Worm (Caenorhabditis elegans): ENCODE results near the gene T01G5.7.
"Not testable (repeated sequence)": the region's sequence is repeated elsewhere in the genome, so short reads cannot be mapped to it uniquely, and the experiment has no call there.

The T01G5.7 gene

ce11 chrV:15092666-15093065 lies 19.1 kb upstream of the T01G5.7 start, which contains the start of gene txt-12:
TSS of gene txt-12 (plus strand) at chrV:15092966.
- no peak for TF ChIP-seq klf-2 (GFP tag; conservative IDR thresholded peaks at IDR 0.05)
- no peak for TF ChIP-seq med-1 (GFP tag; optimal IDR thresholded peaks at IDR 0.05; ENCODE audit: insufficient read depth)
- no peak for TF ChIP-seq ztf-23 (GFP tag; IDR thresholded peaks at IDR 0.05)
- no peak for TF ChIP-seq ztf-29 (GFP tag; IDR thresholded peaks at IDR 0.05)

ce11 chrV:15094749-15095148 lies 17.0 kb upstream of the T01G5.7 start, which contains the start of gene srx-78:
TSS of gene srx-78 (plus strand) at chrV:15095049.
- TF ChIP-seq cog-1 (tag; optimal IDR thresholded peaks at IDR 0.05) (no peak), tab-1 (GFP tag; IDR thresholded peaks at IDR 0.05) (no peak), ztf-29 (GFP tag; IDR thresholded peaks at IDR 0.05) (no peak), med-1 (GFP tag; optimal IDR thresholded peaks at IDR 0.05; ENCODE audit: insufficient read depth) (no peak), ref-1 (GFP tag; conservative IDR thresholded peaks at IDR 0.05) (no peak), T22C8.4 (GFP tag; IDR thresholded peaks at IDR 0.05) (no peak), ztf-23 (GFP tag; IDR thresholded peaks at IDR 0.05) (no peak), klf-2 (GFP tag; conservative IDR thresholded peaks at IDR 0.05) (no peak)

ce11 chrV:15099447-15099846 lies 12.3 kb upstream of the T01G5.7 start, which contains the start of gene C01G10.1:
TSS of gene C01G10.1 (plus strand) at chrV:15099747.
- TF ChIP-seq tab-1 (GFP tag; IDR thresholded peaks at IDR 0.05) (no peak), ztf-29 (GFP tag; IDR thresholded peaks at IDR 0.05) (no peak), klf-2 (GFP tag; conservative IDR thresholded peaks at IDR 0.05) (no peak), cog-1 (tag; optimal IDR thresholded peaks at IDR 0.05) (no peak)

ce11 chrV:15105893-15106598 lies 5.7 kb upstream of the T01G5.7 start, which contains the start of gene C01G10.14:
TSS of gene C01G10.14 (minus strand) at chrV:15105943.
- TF ChIP-seq ztf-23 (GFP tag; IDR thresholded peaks at IDR 0.05); ref-1 (GFP tag; conservative IDR thresholded peaks at IDR 0.05); tab-1 (GFP tag; IDR thresholded peaks at IDR 0.05): not testable (repeated sequence)

- TF ChIP-seq cog-1 (tag; optimal IDR thresholded peaks at IDR 0.05) = no peak
- TF ChIP-seq T22C8.4 (GFP tag; IDR thresholded peaks at IDR 0.05) = no peak
- no peak for TF ChIP-seq ztf-29 (GFP tag; IDR thresholded peaks at IDR 0.05)
- TF ChIP-seq klf-2 (GFP tag; conservative IDR thresholded peaks at IDR 0.05) = no peak
- no peak for TF ChIP-seq ztf-23 (GFP tag; IDR thresholded peaks at IDR 0.05)
- no peak for TF ChIP-seq ref-1 (GFP tag; conservative IDR thresholded peaks at IDR 0.05)
- TF ChIP-seq flt-1 (GFP tag; IDR thresholded peaks at IDR 0.05) = no peak
- TF ChIP-seq med-1 (GFP tag; optimal IDR thresholded peaks at IDR 0.05; ENCODE audit: insufficient read depth) = no peak
- no peak for TF ChIP-seq tab-1 (GFP tag; IDR thresholded peaks at IDR 0.05)
Measured at ce11 chrV:15109260-15109659, 2.5 kb upstream of the T01G5.7 start, which contains the start of gene Y75B12A.2. TSS of gene Y75B12A.2 (plus strand) at chrV:15109560.

ce11 chrV:15113992-15114391 lies 2.2 kb downstream of the T01G5.7 start, which contains the start of gene T01G5.6:
TSS of gene T01G5.6 (minus strand) at chrV:15114092.
- TF ChIP-seq flt-1 (GFP tag; IDR thresholded peaks at IDR 0.05) (no peak), T22C8.4 (GFP tag; IDR thresholded peaks at IDR 0.05) (no peak), cog-1 (tag; optimal IDR thresholded peaks at IDR 0.05) (no peak), ztf-23 (GFP tag; IDR thresholded peaks at IDR 0.05) (no peak), ztf-29 (GFP tag; IDR thresholded peaks at IDR 0.05) (no peak), tab-1 (GFP tag; IDR thresholded peaks at IDR 0.05) (no peak), med-1 (GFP tag; optimal IDR thresholded peaks at IDR 0.05; ENCODE audit: insufficient read depth) (no peak), klf-2 (GFP tag; conservative IDR thresholded peaks at IDR 0.05) (no peak), ref-1 (GFP tag; conservative IDR thresholded peaks at IDR 0.05) (no peak)

- not testable (repeated sequence) for TF ChIP-seq ref-1 (GFP tag; conservative IDR thresholded peaks at IDR 0.05); flt-1 (GFP tag; IDR thresholded peaks at IDR 0.05); ztf-29 (GFP tag; IDR thresholded peaks at IDR 0.05)
Measured at ce11 chrV:15115968-15116367, 4.2 kb downstream of the T01G5.7 start, which contains the start of gene T01G5.8. TSS of gene T01G5.8 (plus strand) at chrV:15116268.

- no peak for TF ChIP-seq T22C8.4 (GFP tag; IDR thresholded peaks at IDR 0.05)
- no peak for TF ChIP-seq ztf-29 (GFP tag; IDR thresholded peaks at IDR 0.05)
- no peak for TF ChIP-seq cog-1 (tag; optimal IDR thresholded peaks at IDR 0.05)
- no peak for TF ChIP-seq klf-2 (GFP tag; conservative IDR thresholded peaks at IDR 0.05)
- TF ChIP-seq flt-1 (GFP tag; IDR thresholded peaks at IDR 0.05) = no peak
- TF ChIP-seq ztf-23 (GFP tag; IDR thresholded peaks at IDR 0.05) = no peak
Measured at ce11 chrV:15119517-15119916, 7.8 kb downstream of the T01G5.7 start, which contains the start of gene flor-1. TSS of gene flor-1 (minus strand) at chrV:15119617.

- TF ChIP-seq flt-1 (GFP tag; IDR thresholded peaks at IDR 0.05); klf-2 (GFP tag; conservative IDR thresholded peaks at IDR 0.05); cog-1 (tag; optimal IDR thresholded peaks at IDR 0.05): not testable (repeated sequence)
Measured at ce11 chrV:15125162-15125561, 13.4 kb downstream of the T01G5.7 start, which contains the start of gene ugt-30. TSS of gene ugt-30 (minus strand) at chrV:15125262.

- TF ChIP-seq med-1 (GFP tag; optimal IDR thresholded peaks at IDR 0.05; ENCODE audit: insufficient read depth) = no peak
- no peak for TF ChIP-seq T22C8.4 (GFP tag; IDR thresholded peaks at IDR 0.05)
- no peak for TF ChIP-seq ztf-23 (GFP tag; IDR thresholded peaks at IDR 0.05)
- no peak for TF ChIP-seq flt-1 (GFP tag; IDR thresholded peaks at IDR 0.05)
- no peak for TF ChIP-seq cog-1 (tag; optimal IDR thresholded peaks at IDR 0.05)
- TF ChIP-seq ref-1 (GFP tag; conservative IDR thresholded peaks at IDR 0.05) = no peak
- no peak for TF ChIP-seq tab-1 (GFP tag; IDR thresholded peaks at IDR 0.05)
- no peak for TF ChIP-seq klf-2 (GFP tag; conservative IDR thresholded peaks at IDR 0.05)
- TF ChIP-seq ztf-29 (GFP tag; IDR thresholded peaks at IDR 0.05) = no peak
Measured at ce11 chrV:15127413-15127812, 15.7 kb downstream of the T01G5.7 start, which contains the start of gene srj-27. TSS of gene srj-27 (minus strand) at chrV:15127513.
